Worm (Caenorhabditis elegans) whole organism, young adult: Measurements from ENCODE around the gene T05A7.3.
"Not testable (repeated sequence)": the region's sequence is repeated elsewhere in the genome, so short reads cannot be mapped to it uniquely, and the experiment has no call there.

ENCODE experiments used
- B0019.2 ChIP-seq: fragments of 200-800 bp; sonication (Bioruptor generic); conservative IDR thresholded peaks from 2 replicates; pipeline ENCODE4 v1.3.6; 2022; ENCODE audit warnings: missing genetic modification reagents, missing genetic modification characterization, missing compliant biosample characterization
- C06A6.2 ChIP-seq: fragments of 200-800 bp; sonication (Bioruptor generic); conservative IDR thresholded peaks from 2 replicates; pipeline ENCODE4 v1.3.6; 2022; ENCODE audit warnings: missing genetic modification characterization, missing compliant biosample characterization
- C17E4.6 ChIP-seq: fragments of 200-800 bp; sonication (Bioruptor generic); IDR thresholded peaks from 2 replicates; pipeline ENCODE4 v1.3.6; 2022; ENCODE audit warnings: missing genetic modification reagents, missing genetic modification characterization, missing compliant biosample characterization
- D2030.7 ChIP-seq: fragments of 200-800 bp; sonication (Bioruptor generic); IDR thresholded peaks from 2 replicates; pipeline ENCODE4 v1.3.6; 2022; ENCODE audit warnings: missing genetic modification reagents, missing genetic modification characterization, missing compliant biosample characterization
- F23B12.7 ChIP-seq: sonication (generic microtip); optimal IDR thresholded peaks from 2 replicates; lab custom pipeline; 2017; ENCODE audit warnings: missing genetic modification characterization, mild to moderate bottlenecking, missing compliant biosample characterization, antibody characterized with exemption, moderate library complexity; ENCODE audit not compliant: insufficient read depth
- F37B4.10 ChIP-seq: fragments of 200-800 bp; sonication (Bioruptor generic); IDR thresholded peaks from 2 replicates; pipeline ENCODE4 v1.3.6; 2022; ENCODE audit warnings: missing genetic modification characterization, missing compliant biosample characterization
- K11D2.4 ChIP-seq: fragments of 200-800 bp; sonication (Bioruptor generic); IDR thresholded peaks from 2 replicates; pipeline ENCODE4 v1.3.6; 2022; ENCODE audit warnings: missing genetic modification reagents, missing genetic modification characterization, missing compliant biosample characterization
- Y53G8AR.9 ChIP-seq: fragments of 200-800 bp; sonication (Bioruptor generic); conservative IDR thresholded peaks from 2 replicates; pipeline ENCODE4 v1.3.6; 2022; ENCODE audit warnings: missing genetic modification reagents, missing genetic modification characterization, missing compliant biosample characterization
- Y56A3A.18 ChIP-seq: fragments of 200-800 bp; sonication (Bioruptor generic); IDR thresholded peaks from 2 replicates; pipeline ENCODE4 v1.3.6; 2022; ENCODE audit warnings: missing genetic modification reagents, missing genetic modification characterization, missing compliant biosample characterization
- Y67H2A.10 ChIP-seq: fragments of 200-800 bp; sonication (Bioruptor generic); conservative IDR thresholded peaks from 2 replicates; pipeline ENCODE4 v1.3.6; 2022; ENCODE audit warnings: missing genetic modification reagents, missing genetic modification characterization, missing compliant biosample characterization
- Y79H2A.3 ChIP-seq: fragments of 200-800 bp; sonication (Bioruptor generic); conservative IDR thresholded peaks from 2 replicates; pipeline ENCODE4 v1.3.6; 2022; ENCODE audit warnings: missing genetic modification reagents, missing genetic modification characterization, missing compliant biosample characterization
- ZK185.1 ChIP-seq: sonication (generic microtip); optimal IDR thresholded peaks from 2 replicates; lab custom pipeline; 2016; ENCODE audit warnings: mild to moderate bottlenecking, missing genetic modification characterization, missing compliant biosample characterization; ENCODE audit not compliant: poor library complexity, severe bottlenecking
- aptf-2 ChIP-seq: fragments of 200-800 bp; sonication (Bioruptor generic); conservative IDR thresholded peaks from 2 replicates; pipeline ENCODE4 v1.3.6; 2022; ENCODE audit warnings: missing genetic modification reagents, missing genetic modification characterization, missing compliant biosample characterization
- attf-3 ChIP-seq: fragments of 200-800 bp; sonication (Bioruptor generic); conservative IDR thresholded peaks from 2 replicates; pipeline ENCODE4 v1.3.6; 2022; ENCODE audit warnings: missing genetic modification reagents, missing genetic modification characterization, missing compliant biosample characterization
- attf-6 ChIP-seq: fragments of 200-800 bp; sonication (Bioruptor generic); IDR thresholded peaks from 2 replicates; pipeline ENCODE4 v1.3.6; 2022; ENCODE audit warnings: missing genetic modification reagents, missing genetic modification characterization, missing compliant biosample characterization
- ceh-100 ChIP-seq: fragments of 200-800 bp; sonication (Bioruptor generic); IDR thresholded peaks from 2 replicates; pipeline ENCODE4 v1.3.6; 2022; ENCODE audit warnings: missing genetic modification reagents, missing genetic modification characterization, missing compliant biosample characterization
- ceh-91 ChIP-seq: fragments of 200-800 bp; sonication (Bioruptor generic); IDR thresholded peaks from 2 replicates; pipeline ENCODE4 v1.3.6; 2022; ENCODE audit warnings: missing genetic modification reagents, missing genetic modification characterization, missing compliant biosample characterization
- egl-18 ChIP-seq: fragments of 200-800 bp; sonication (Bioruptor generic); IDR thresholded peaks from 2 replicates; pipeline ENCODE4 v1.3.6; 2022; ENCODE audit warnings: missing genetic modification reagents, missing genetic modification characterization, missing compliant biosample characterization
- hmg-20 ChIP-seq: fragments of 200-800 bp; sonication (Bioruptor generic); IDR thresholded peaks from 2 replicates; pipeline ENCODE4 v1.3.6; 2022; ENCODE audit warnings: missing genetic modification reagents, missing genetic modification characterization, missing compliant biosample characterization
- hrde-1 ChIP-seq: sonication (generic microtip); optimal IDR thresholded peaks from 2 replicates; lab custom pipeline; 2016; ENCODE audit warnings: missing genetic modification characterization, mild to moderate bottlenecking, missing compliant biosample characterization, moderate library complexity, missing genotype, missing genetic modification reagents, borderline replicate concordance
- hsf-1 ChIP-seq: fragments of 200-800 bp; sonication (Bioruptor generic); IDR thresholded peaks from 2 replicates; pipeline ENCODE4 v1.3.6; 2022; ENCODE audit warnings: missing genetic modification reagents, missing genetic modification characterization, missing compliant biosample characterization
- let-526 ChIP-seq: fragments of 200-800 bp; sonication (Bioruptor generic); IDR thresholded peaks from 2 replicates; pipeline ENCODE4 v1.3.6; 2022; ENCODE audit warnings: missing genetic modification reagents, missing genetic modification characterization, missing compliant biosample characterization
- let-607 ChIP-seq, 2 experiments: fragments of 200-800 bp in 1 of 2; sonication (Bioruptor generic) in 1 of 2; sonication (generic microtip) in 1 of 2; optimal IDR thresholded peaks; 2 replicates each; lab custom pipeline; 2016 to 2018; ENCODE audit warnings: mild to moderate bottlenecking in 2 of 2, missing compliant biosample characterization in 2 of 2, missing genetic modification characterization in 2 of 2, moderate library complexity in 2 of 2, missing genotype in 1 of 2
- lin-26 ChIP-seq: fragments of 200-800 bp; sonication (Bioruptor generic); IDR thresholded peaks from 2 replicates; pipeline ENCODE4 v1.3.6; 2022; ENCODE audit warnings: missing genetic modification reagents, missing genetic modification characterization, missing compliant biosample characterization
- lin-35 ChIP-seq, 3 experiments: fragments of 150-350 bp in 2 of 3; sonication (generic microtip) in 1 of 3; optimal IDR thresholded peaks; 2 replicates each; lab custom pipeline; 2014 to 2018; ENCODE audit warnings: missing biosample characterization in 3 of 3, missing genetic modification characterization in 3 of 3, missing genetic modification reagents in 3 of 3
- lin-40 ChIP-seq: sonication (generic microtip); optimal IDR thresholded peaks from 2 replicates; lab custom pipeline; 2016; ENCODE audit warnings: missing genetic modification characterization, mild to moderate bottlenecking, missing compliant biosample characterization, missing genotype, missing genetic modification reagents
- lin-54 ChIP-seq: fragments of 200-800 bp; sonication (Bioruptor generic); optimal IDR thresholded peaks from 2 replicates; lab custom pipeline; 2018; ENCODE audit warnings: mild to moderate bottlenecking, missing genetic modification characterization, missing compliant biosample characterization
- lsl-1 ChIP-seq: fragments of 200-800 bp; sonication (Bioruptor generic); optimal IDR thresholded peaks from 2 replicates; lab custom pipeline; 2018; ENCODE audit warnings: mild to moderate bottlenecking, missing genetic modification characterization, moderate library complexity, missing compliant biosample characterization
- madf-10 ChIP-seq: sonication (generic microtip); optimal IDR thresholded peaks from 2 replicates; lab custom pipeline; 2016; ENCODE audit warnings: mild to moderate bottlenecking, missing genetic modification characterization, missing compliant biosample characterization
- madf-3 ChIP-seq: fragments of 200-800 bp; sonication (Bioruptor generic); IDR thresholded peaks from 2 replicates; pipeline ENCODE4 v1.3.6; 2022; ENCODE audit warnings: missing genetic modification reagents, missing genetic modification characterization, missing compliant biosample characterization
- madf-8 ChIP-seq: fragments of 200-800 bp; sonication (Bioruptor generic); conservative IDR thresholded peaks from 2 replicates; pipeline ENCODE4 v1.3.6; 2022; ENCODE audit warnings: missing genetic modification reagents, missing genetic modification characterization, missing compliant biosample characterization
- mcd-1 ChIP-seq: fragments of 200-800 bp; sonication (Bioruptor generic); IDR thresholded peaks from 2 replicates; pipeline ENCODE4 v1.3.6; 2022; ENCODE audit warnings: missing genetic modification reagents, missing genetic modification characterization, missing compliant biosample characterization
- nfyb-1 ChIP-seq: fragments of 200-800 bp; sonication (Bioruptor generic); IDR thresholded peaks from 2 replicates; pipeline ENCODE4 v1.3.6; 2022; ENCODE audit warnings: missing genetic modification reagents, missing genetic modification characterization, missing compliant biosample characterization
- rcor-1 ChIP-seq: fragments of 200-800 bp; sonication (Bioruptor generic); IDR thresholded peaks from 2 replicates; pipeline ENCODE4 v1.3.6; 2022; ENCODE audit warnings: missing genetic modification reagents, missing genetic modification characterization, missing compliant biosample characterization
- rpc-1 ChIP-seq, 2 experiments: fragments of 150-350 bp in 1 of 2; sonication (generic microtip) in 1 of 2; optimal IDR thresholded peaks; 2 replicates each; lab custom pipeline; 2014 to 2018; ENCODE audit warnings: missing biosample characterization in 1 of 2, missing genetic modification characterization in 1 of 2, missing genetic modification reagents in 1 of 2, missing genotype in 1 of 2
- snpc-1.3 ChIP-seq: sonication (generic microtip); optimal IDR thresholded peaks from 2 replicates; lab custom pipeline; 2017; ENCODE audit warnings: missing genetic modification characterization, mild to moderate bottlenecking, missing compliant biosample characterization, antibody characterized with exemption, moderate library complexity, missing genotype, missing genetic modification reagents; ENCODE audit not compliant: insufficient read depth
- snpc-4 ChIP-seq, 5 experiments: fragments of 150-350 bp in 1 of 5; sonication (generic microtip) in 4 of 5; optimal IDR thresholded peaks; 2 replicates each; lab custom pipeline; 2014 to 2018; ENCODE audit warnings: missing genetic modification characterization in 5 of 5, missing biosample characterization in 3 of 5, antibody characterized with exemption in 2 of 5, mild to moderate bottlenecking in 2 of 5, missing compliant biosample characterization in 2 of 5, missing genotype in 2 of 5, moderate library complexity in 2 of 5, missing genetic modification reagents in 1 of 5
- tbp1 ChIP-seq: fragments of 200-800 bp; sonication (Bioruptor generic); optimal IDR thresholded peaks from 2 replicates; lab custom pipeline; 2018; ENCODE audit warnings: mild to moderate bottlenecking, missing genetic modification characterization, missing compliant biosample characterization
- tlf-1 ChIP-seq: fragments of 200-800 bp; sonication (Bioruptor generic); optimal IDR thresholded peaks from 2 replicates; lab custom pipeline; 2018; ENCODE audit warnings: mild to moderate bottlenecking, missing genetic modification characterization, missing compliant biosample characterization
- unc-130 ChIP-seq: sonication (generic microtip); optimal IDR thresholded peaks from 2 replicates; lab custom pipeline; 2016; ENCODE audit warnings: missing genetic modification reagents, missing genetic modification characterization, missing compliant biosample characterization
- xnd-1 ChIP-seq: sonication (generic microtip); optimal IDR thresholded peaks from 2 replicates; lab custom pipeline; 2016; ENCODE audit warnings: missing genotype, missing genetic modification reagents, missing genetic modification characterization, missing compliant biosample characterization
- ztf-18 ChIP-seq: sonication (generic microtip); optimal IDR thresholded peaks from 2 replicates; lab custom pipeline; 2016; ENCODE audit warnings: missing genotype, mild to moderate bottlenecking, missing genetic modification characterization, missing compliant biosample characterization
- ztf-26 ChIP-seq: sonication (generic microtip); optimal IDR thresholded peaks from 2 replicates; lab custom pipeline; 2017; ENCODE audit warnings: missing genetic modification characterization, missing compliant biosample characterization
- ztf-28 ChIP-seq: fragments of 200-800 bp; sonication (Bioruptor generic); IDR thresholded peaks from 2 replicates; pipeline ENCODE4 v1.3.6; 2022; ENCODE audit warnings: missing genetic modification reagents, missing genetic modification characterization, missing compliant biosample characterization

Gene T05A7.3

DNA sequence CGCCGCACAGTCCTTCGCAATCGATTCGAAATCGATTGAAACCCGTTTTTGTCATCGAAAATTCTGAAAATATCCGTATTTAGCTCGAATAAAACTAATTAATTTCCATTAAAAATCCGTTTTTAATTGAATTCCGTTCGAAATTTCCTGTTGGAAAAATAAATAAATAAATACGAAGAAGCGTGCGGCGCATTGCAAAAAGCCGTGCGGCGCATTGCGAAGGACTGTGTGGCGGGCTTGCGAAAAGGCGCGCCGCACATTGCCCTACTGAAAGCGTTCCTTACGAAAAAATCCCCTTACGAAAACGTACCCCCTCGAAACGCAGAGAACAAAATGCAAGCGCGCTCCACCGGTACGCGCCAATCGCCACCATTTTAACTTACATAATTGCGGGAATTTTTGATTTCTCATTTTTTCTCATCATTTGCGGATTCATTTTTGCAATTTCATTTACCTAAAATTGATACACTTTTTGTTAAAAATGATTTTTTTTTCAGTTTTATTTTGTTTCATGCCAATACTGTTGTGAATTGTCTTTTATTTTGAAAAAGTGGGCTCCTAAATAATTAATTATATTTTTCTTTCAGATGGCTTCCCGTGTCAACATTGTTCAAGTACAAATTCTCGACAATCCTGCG is 26.0 kb downstream of the T05A7.3 start, which contains the start of gene unc-85:
Gene unc-85 (plus strand): TSS at position 588 of the 638 bp plus-strand sequence.
- TF ChIP-seq Y56A3A.18 (GFP tag; lab: Robert Waterston, UW) (peak; percentile 75), rcor-1 (GFP tag; lab: Robert Waterston, UW) (peak; percentile 96), madf-3 (GFP tag; lab: Robert Waterston, UW) (peak; percentile 95), madf-8 (GFP tag; lab: Robert Waterston, UW) (peak; percentile 97), Y79H2A.3 (GFP tag; lab: Robert Waterston, UW) (peak; percentile 89), D2030.7 (peak; percentile 100), ceh-100 (GFP tag; lab: Robert Waterston, UW) (peak; percentile 97), Y53G8AR.9 (GFP tag; lab: Robert Waterston, UW) (peak; percentile 94), F37B4.10 (0 out of 2 replicates have a peak, but pooled peaks have one; percentile 69), lin-26 (peak; percentile 79), mcd-1 (GFP tag; lab: Robert Waterston, UW) (peak; percentile 99), lin-54 (peak; percentile 86), B0019.2 (GFP tag; lab: Robert Waterston, UW) (peak; percentile 98), madf-10 (peak; percentile 44), C06A6.2 (GFP tag; lab: Robert Waterston, UW) (peak; percentile 98), ceh-91 (peak; percentile 100), tbp1 (GFP tag; lab: Kevin White, UChicago) (peak; percentile 61), lin-40 (tag; lab: Kevin White, UChicago) (peak; percentile 82), hsf-1 (GFP tag; lab: Robert Waterston, UW) (peak; percentile 95), attf-3 (GFP tag; lab: Robert Waterston, UW) (peak; percentile 84), attf-6 (peak; percentile 77), F23B12.7 (tag; lab: Kevin White, UChicago) (peak; percentile 45), let-526 (GFP tag; lab: Robert Waterston, UW) (peak; percentile 82), lin-35 (GFP tag; optimal IDR thresholded peaks at IDR 0.05; lab: Kevin White, UChicago) (peak; percentile 54 to 70 (median 60)), hrde-1 (tag; lab: Kevin White, UChicago) (peak; percentile 11), snpc-1.3 (peak; percentile 36), let-607 (tag; optimal IDR thresholded peaks at IDR 0.05; lab: Kevin White, UChicago) (peak in 1 of 2 experiments; percentile 74), ztf-26 (peak; percentile 60), unc-130 (GFP tag; lab: Kevin White, UChicago) (peak; percentile 56), rpc-1 (optimal IDR thresholded peaks at IDR 0.05; lab: Kevin White, UChicago) (peak; percentile 35), hmg-20 (GFP tag; lab: Robert Waterston, UW) (peak; percentile 74; the same call in 1 of the 2 replicates), ztf-28 (GFP tag; lab: Robert Waterston, UW) (peak; percentile 98), ztf-18 (peak; percentile 66), lsl-1 (GFP tag; lab: Kevin White, UChicago) (peak; percentile 79), K11D2.4 (GFP tag; lab: Robert Waterston, UW) (peak; percentile 88), ZK185.1 (tag; lab: Kevin White, UChicago) (peak; percentile 32), xnd-1 (tag; lab: Kevin White, UChicago) (peak; percentile 88), C17E4.6 (GFP tag; lab: Robert Waterston, UW) (peak; percentile 98), tlf-1 (GFP tag; lab: Kevin White, UChicago) (peak; percentile 81), snpc-4 (tag; optimal IDR thresholded peaks at IDR 0.05; lab: Kevin White, UChicago) (peak; percentile 20 to 66 (median 58)), Y67H2A.10 (GFP tag; lab: Robert Waterston, UW) (peak; percentile 91), egl-18 (GFP tag; lab: Robert Waterston, UW) (0 out of 2 replicates have a peak, but pooled peaks have one; percentile 52), aptf-2 (peak; percentile 77), nfyb-1 (GFP tag; lab: Robert Waterston, UW) (peak; percentile 95)
- not testable (repeated sequence) for TF ChIP-seq rpc-1 (tag; optimal IDR thresholded peaks at IDR 0.05; lab: Kevin White, UChicago); snpc-4 (GFP tag; optimal IDR thresholded peaks at IDR 0.05; lab: Kevin White, UChicago)
